Worm (Caenorhabditis elegans) whole organism, late embryonic: ENCODE results near the gene C29E4.12.

ENCODE experiments used
- F13H6.1 ChIP-seq: sonication (generic microtip); optimal IDR thresholded peaks from 2 replicates; lab custom pipeline; 2016; ENCODE audit warnings: missing genetic modification characterization, missing compliant biosample characterization
- Y22D7AL.16 ChIP-seq: sonication (generic microtip); optimal IDR thresholded peaks from 2 replicates; lab custom pipeline; 2016; ENCODE audit warnings: missing genetic modification characterization, missing compliant biosample characterization
- ama-1 ChIP-seq: fragments of 150-350 bp; optimal IDR thresholded peaks from 2 replicates; lab custom pipeline; 2014
- ceh-14 ChIP-seq: sonication (generic microtip); optimal IDR thresholded peaks from 2 replicates; lab custom pipeline; 2016; ENCODE audit warnings: missing genotype, missing genetic modification characterization, missing compliant biosample characterization
- ceh-18 ChIP-seq: sonication (generic microtip); optimal IDR thresholded peaks from 2 replicates; lab custom pipeline; 2016; ENCODE audit warnings: missing genetic modification characterization, missing compliant biosample characterization
- ceh-19 ChIP-seq: fragments of 200-800 bp; sonication (Bioruptor generic); optimal IDR thresholded peaks from 2 replicates; lab custom pipeline; 2018; ENCODE audit warnings: mild to moderate bottlenecking, missing genetic modification characterization, missing compliant biosample characterization
- ceh-22 ChIP-seq: sonication (generic microtip); optimal IDR thresholded peaks from 2 replicates; lab custom pipeline; 2017; ENCODE audit warnings: missing biosample characterization, missing genetic modification characterization
- ceh-31 ChIP-seq: sonication (generic microtip); optimal IDR thresholded peaks from 2 replicates; lab custom pipeline; 2016; ENCODE audit warnings: missing genetic modification characterization, missing compliant biosample characterization
- ceh-45 ChIP-seq: fragments of 200-800 bp; sonication (Bioruptor generic); IDR thresholded peaks from 2 replicates; pipeline ENCODE4 v1.3.6; 2022; ENCODE audit warnings: missing genetic modification reagents, missing genetic modification characterization, missing compliant biosample characterization
- ceh-6 ChIP-seq: fragments of 200-800 bp; sonication (Bioruptor generic); optimal IDR thresholded peaks from 2 replicates; lab custom pipeline; 2018; ENCODE audit warnings: mild to moderate bottlenecking, missing genetic modification characterization, missing compliant biosample characterization
- ceh-9 ChIP-seq: sonication (generic microtip); optimal IDR thresholded peaks from 2 replicates; lab custom pipeline; 2016; ENCODE audit warnings: mild to moderate bottlenecking, missing genetic modification characterization, inconsistent platforms, missing compliant biosample characterization
- che-1 ChIP-seq: sonication (generic microtip); optimal IDR thresholded peaks from 2 replicates; lab custom pipeline; 2016; ENCODE audit warnings: mild to moderate bottlenecking, missing genetic modification characterization, missing compliant biosample characterization
- dmd-4 ChIP-seq: sonication (generic microtip); optimal IDR thresholded peaks from 2 replicates; lab custom pipeline; 2016; ENCODE audit warnings: borderline replicate concordance, missing genetic modification characterization, missing compliant biosample characterization
- dve-1 ChIP-seq: sonication (generic microtip); optimal IDR thresholded peaks from 2 replicates; lab custom pipeline; 2017; ENCODE audit warnings: antibody characterized with exemption, mild to moderate bottlenecking, missing genetic modification characterization, missing compliant biosample characterization
- elt-2 ChIP-seq: sonication (generic microtip); optimal IDR thresholded peaks from 2 replicates; lab custom pipeline; 2016; ENCODE audit warnings: missing genetic modification reagents, missing genetic modification characterization, missing compliant biosample characterization
- elt-4 ChIP-seq: sonication (generic microtip); optimal IDR thresholded peaks from 2 replicates; lab custom pipeline; 2016; ENCODE audit warnings: missing genetic modification characterization, missing compliant biosample characterization
- fax-1 ChIP-seq: sonication (generic microtip); optimal IDR thresholded peaks from 2 replicates; lab custom pipeline; 2016; ENCODE audit warnings: missing genotype, missing genetic modification characterization, missing compliant biosample characterization
- fkh-10 ChIP-seq: fragments of 150-350 bp; optimal IDR thresholded peaks from 2 replicates; lab custom pipeline; 2014; ENCODE audit warnings: missing biosample characterization, missing genetic modification reagents, missing genetic modification characterization
- fkh-6 ChIP-seq: sonication (generic microtip); optimal IDR thresholded peaks from 2 replicates; lab custom pipeline; 2016; ENCODE audit warnings: missing genetic modification characterization, missing compliant biosample characterization
- gmeb-2 ChIP-seq: sonication (generic microtip); optimal IDR thresholded peaks from 2 replicates; lab custom pipeline; 2016; ENCODE audit warnings: missing genetic modification characterization, inconsistent platforms, missing compliant biosample characterization
- hlh-13 ChIP-seq: fragments of 200-800 bp; sonication (Bioruptor generic); optimal IDR thresholded peaks from 2 replicates; lab custom pipeline; 2018; ENCODE audit warnings: mild to moderate bottlenecking, missing genetic modification characterization, missing compliant biosample characterization
- hlh-30 ChIP-seq: sonication (generic microtip); optimal IDR thresholded peaks from 2 replicates; lab custom pipeline; 2017; ENCODE audit warnings: antibody characterized with exemption, missing genetic modification characterization, missing compliant biosample characterization; ENCODE audit not compliant: insufficient read depth
- hlh-6 ChIP-seq: sonication (generic microtip); optimal IDR thresholded peaks from 2 replicates; lab custom pipeline; 2016; ENCODE audit warnings: missing genotype, missing genetic modification characterization, missing compliant biosample characterization
- lim-6 ChIP-seq: sonication (generic microtip); optimal IDR thresholded peaks from 2 replicates; lab custom pipeline; 2016; ENCODE audit warnings: missing genetic modification characterization, missing compliant biosample characterization
- madf-2 ChIP-seq: sonication (generic microtip); optimal IDR thresholded peaks from 2 replicates; lab custom pipeline; 2017; ENCODE audit warnings: missing genetic modification characterization, missing compliant biosample characterization
- nfya-1 ChIP-seq: sonication (generic microtip); optimal IDR thresholded peaks from 2 replicates; lab custom pipeline; 2017; ENCODE audit warnings: missing genetic modification characterization, mild to moderate bottlenecking, missing compliant biosample characterization, antibody characterized with exemption, moderate library complexity
- nhr-11 ChIP-seq: fragments of 150-350 bp; optimal IDR thresholded peaks from 2 replicates; lab custom pipeline; 2014; ENCODE audit warnings: missing biosample characterization, missing genetic modification characterization
- pat-9 ChIP-seq: fragments of 200-800 bp; sonication (Bioruptor generic); optimal IDR thresholded peaks from 2 replicates; lab custom pipeline; 2018; ENCODE audit warnings: mild to moderate bottlenecking, missing genetic modification characterization, moderate library complexity, missing compliant biosample characterization
- pha-4 ChIP-seq: fragments of 150-350 bp; optimal IDR thresholded peaks from 2 replicates; lab custom pipeline; 2018; ENCODE audit warnings: missing biosample characterization, missing genetic modification reagents, missing genetic modification characterization
- pqm-1 ChIP-seq: sonication (generic microtip); optimal IDR thresholded peaks from 2 replicates; lab custom pipeline; 2016; ENCODE audit warnings: missing genetic modification characterization, missing compliant biosample characterization
- rnt-1 ChIP-seq: sonication (generic microtip); optimal IDR thresholded peaks from 2 replicates; lab custom pipeline; 2016; ENCODE audit warnings: missing genetic modification characterization, missing compliant biosample characterization
- sdc-2 ChIP-seq: sonication (generic microtip); optimal IDR thresholded peaks from 2 replicates; lab custom pipeline; 2016; ENCODE audit warnings: missing genotype, missing genetic modification characterization, missing compliant biosample characterization
- sox-2 ChIP-seq: fragments of 200-800 bp; sonication (Bioruptor generic); IDR thresholded peaks from 2 replicates; pipeline ENCODE4 v1.3.6; 2022; ENCODE audit warnings: missing genetic modification reagents, missing genetic modification characterization, missing compliant biosample characterization
- sox-4 ChIP-seq: sonication (generic microtip); optimal IDR thresholded peaks from 2 replicates; lab custom pipeline; 2017; ENCODE audit warnings: mild to moderate bottlenecking, missing genetic modification characterization, inconsistent platforms, missing compliant biosample characterization
- syd-9 ChIP-seq: sonication (generic microtip); optimal IDR thresholded peaks from 2 replicates; lab custom pipeline; 2016; ENCODE audit warnings: mild to moderate bottlenecking, missing genetic modification characterization, moderate library complexity, missing compliant biosample characterization
- tbx-2 ChIP-seq: sonication (generic microtip); optimal IDR thresholded peaks from 2 replicates; lab custom pipeline; 2016; ENCODE audit warnings: missing genetic modification characterization, missing compliant biosample characterization
- ttx-3 ChIP-seq: sonication (generic microtip); optimal IDR thresholded peaks from 2 replicates; lab custom pipeline; 2016; ENCODE audit warnings: missing genetic modification reagents, missing genetic modification characterization, missing compliant biosample characterization
- unc-42 ChIP-seq: sonication (generic microtip); optimal IDR thresholded peaks from 2 replicates; lab custom pipeline; 2016; ENCODE audit warnings: missing genotype, missing genetic modification characterization, missing compliant biosample characterization
- unc-55 ChIP-seq: sonication (generic microtip); optimal IDR thresholded peaks from 2 replicates; lab custom pipeline; 2017; ENCODE audit warnings: missing biosample characterization, missing genetic modification reagents, missing genetic modification characterization
- zip-5 ChIP-seq: sonication (generic microtip); optimal IDR thresholded peaks from 2 replicates; lab custom pipeline; 2016; ENCODE audit warnings: missing genetic modification characterization, missing compliant biosample characterization

C29E4.12 gene

DNA sequence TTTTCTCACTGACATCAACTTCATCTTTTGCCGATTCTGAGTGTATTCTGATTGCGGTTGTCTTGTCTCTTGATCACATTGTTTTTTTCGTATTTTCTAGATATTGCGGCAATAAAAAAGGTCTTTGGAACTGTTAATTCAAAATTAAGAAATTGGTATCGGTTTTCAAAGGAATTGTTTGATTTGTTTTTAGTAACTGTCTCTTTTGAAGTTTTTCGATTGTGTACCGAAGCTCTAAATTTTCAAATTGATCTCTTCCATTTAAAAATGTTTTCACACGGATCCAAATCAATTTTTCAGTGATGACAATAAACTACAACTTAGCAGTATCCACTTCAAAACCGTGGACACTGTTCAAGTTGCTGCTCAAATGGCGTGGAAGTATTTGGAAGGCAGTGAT, 40.2 kb upstream of the C29E4.12 start, which contains the start of gene best-24:
Gene best-24 (plus strand): TSS at position 301 of the 400 bp plus-strand sequence.
- TF ChIP-seq pqm-1 (tag; lab: Kevin White, UChicago) (no peak), ceh-31 (tag; lab: Kevin White, UChicago) (no peak), fkh-6 (tag; lab: Kevin White, UChicago) (no peak), sox-2 (no peak), che-1 (no peak), pha-4 (tag; lab: Kevin White, UChicago) (no peak), sdc-2 (no peak), ceh-6 (no peak), dve-1 (tag; lab: Kevin White, UChicago) (no peak), hlh-13 (GFP tag; lab: Kevin White, UChicago) (no peak), Y22D7AL.16 (no peak), unc-55 (GFP tag; lab: Kevin White, UChicago) (no peak), madf-2 (no peak), pat-9 (tag; lab: Kevin White, UChicago) (no peak), lim-6 (tag; lab: Kevin White, UChicago) (no peak), F13H6.1 (tag; lab: Kevin White, UChicago) (no peak), ttx-3 (tag; lab: Kevin White, UChicago) (no peak), zip-5 (no peak)

- no peak for TF ChIP-seq ceh-22 (tag; lab: Kevin White, UChicago)
- no peak for TF ChIP-seq ceh-9 (tag; lab: Kevin White, UChicago)
- TF ChIP-seq nfya-1 (tag; lab: Kevin White, UChicago): no peak
- no peak for TF ChIP-seq gmeb-2 (tag; lab: Kevin White, UChicago)
- TF ChIP-seq ama-1 (lab: Kevin White, UChicago): no peak
- no peak for TF ChIP-seq fax-1 (tag; lab: Kevin White, UChicago)
- no peak for TF ChIP-seq tbx-2
- no peak for TF ChIP-seq elt-2 (tag; lab: Kevin White, UChicago)
- no peak for TF ChIP-seq rnt-1 (tag; lab: Kevin White, UChicago)
- no peak for TF ChIP-seq dmd-4
- no peak for TF ChIP-seq hlh-30 (tag; lab: Kevin White, UChicago)
Observed at ce11 chrIII:7903427-7903826, 37.5 kb upstream of the C29E4.12 start.

ce11 chrIII:7907515-7907914, 33.4 kb upstream of the C29E4.12 start, which contains the start of gene pcp-5:
TSS of gene pcp-5 (minus strand) at chrIII:7907615.
- TF ChIP-seq madf-2 (no peak), unc-42 (tag; lab: Kevin White, UChicago) (no peak), unc-55 (GFP tag; lab: Kevin White, UChicago) (peak; percentile 6), ceh-6 (no peak), sox-4 (tag; lab: Kevin White, UChicago) (no peak)
- TF ChIP-seq, all 69 proteins: peak for 1

- TF ChIP-seq fkh-10: no peak
- no peak for TF ChIP-seq unc-55 (GFP tag; lab: Kevin White, UChicago)
- TF ChIP-seq ceh-6: no peak
- no peak for TF ChIP-seq tbx-2
- no peak for TF ChIP-seq ceh-45 (GFP tag; lab: Robert Waterston, UW)
- no peak for TF ChIP-seq ttx-3 (tag; lab: Kevin White, UChicago)
- no peak for TF ChIP-seq dmd-4
- no peak for TF ChIP-seq ceh-14 (tag; lab: Kevin White, UChicago)
- TF ChIP-seq ceh-19 (GFP tag; lab: Kevin White, UChicago): no peak
- TF ChIP-seq nhr-11 (tag; lab: Kevin White, UChicago): no peak
- TF ChIP-seq syd-9 (tag; lab: Kevin White, UChicago): no peak
- TF ChIP-seq elt-4 (tag; lab: Kevin White, UChicago): no peak
- no peak for TF ChIP-seq sdc-2
- no peak for TF ChIP-seq ceh-18 (tag; lab: Kevin White, UChicago)
- TF ChIP-seq sox-4 (tag; lab: Kevin White, UChicago): no peak
- no peak for TF ChIP-seq hlh-6 (tag; lab: Kevin White, UChicago)
- TF ChIP-seq, all 69 proteins: peak for 0
Observed at ce11 chrIII:7909263-7909662, 31.7 kb upstream of the C29E4.12 start, which contains the start of gene ZK688.1. TSS of gene ZK688.1 (plus strand) at chrIII:7909563.
